Fruit fly (Drosophila melanogaster) ovary, adult (tissue): ENCODE results near the gene Sgs3.

Experiments used
- CG17801 ChIP-seq: fragments of 200-800 bp; optimal IDR thresholded peaks from 2 replicates; lab custom pipeline; 2019; ENCODE audit warnings: missing biosample characterization, mild to moderate bottlenecking, missing genetic modification characterization, moderate library complexity; ENCODE audit not compliant: partially characterized antibody

Gene Sgs3

DNA sequence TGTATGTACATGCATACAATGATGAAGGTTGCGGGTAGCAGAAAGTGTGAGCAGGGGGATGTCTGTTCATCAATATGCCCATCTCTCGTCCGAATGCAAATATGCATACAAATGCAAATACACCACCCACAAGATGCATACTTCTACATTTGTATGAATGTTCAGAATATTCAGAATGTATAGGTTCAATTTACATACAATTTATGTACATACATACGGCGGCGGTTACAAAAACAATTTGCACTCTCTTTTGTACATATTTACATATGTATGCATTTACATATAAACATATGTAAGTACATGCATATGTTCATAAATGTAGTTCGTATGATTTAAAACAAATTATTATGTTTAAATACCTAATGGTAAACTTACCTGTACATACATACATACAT lies 20.1 kb upstream of the Sgs3 start:
- no peak for TF ChIP-seq CG17801 (GFP tag; lab: Kevin White, UChicago)

DNA sequence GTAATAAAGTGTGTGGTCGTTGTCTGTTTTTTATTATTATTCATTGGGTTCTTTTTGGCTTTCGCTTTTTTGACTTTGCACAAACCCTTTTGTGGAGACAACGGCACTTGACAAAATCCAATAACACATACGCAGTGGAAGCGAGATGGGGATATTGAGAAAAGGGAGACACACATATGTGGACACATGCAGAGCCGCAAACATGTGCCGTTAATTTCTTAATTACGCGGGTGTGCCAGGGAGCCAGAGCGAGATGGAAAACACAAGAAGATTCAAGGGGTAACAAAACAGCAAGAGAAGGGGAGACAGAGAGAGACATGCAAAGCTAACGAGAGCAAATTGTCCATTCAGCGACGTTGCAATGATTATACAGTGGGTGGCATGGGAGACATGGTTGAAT lies 19.6 kb upstream of the Sgs3 start:
- no peak for TF ChIP-seq CG17801 (GFP tag; lab: Kevin White, UChicago)

DNA sequence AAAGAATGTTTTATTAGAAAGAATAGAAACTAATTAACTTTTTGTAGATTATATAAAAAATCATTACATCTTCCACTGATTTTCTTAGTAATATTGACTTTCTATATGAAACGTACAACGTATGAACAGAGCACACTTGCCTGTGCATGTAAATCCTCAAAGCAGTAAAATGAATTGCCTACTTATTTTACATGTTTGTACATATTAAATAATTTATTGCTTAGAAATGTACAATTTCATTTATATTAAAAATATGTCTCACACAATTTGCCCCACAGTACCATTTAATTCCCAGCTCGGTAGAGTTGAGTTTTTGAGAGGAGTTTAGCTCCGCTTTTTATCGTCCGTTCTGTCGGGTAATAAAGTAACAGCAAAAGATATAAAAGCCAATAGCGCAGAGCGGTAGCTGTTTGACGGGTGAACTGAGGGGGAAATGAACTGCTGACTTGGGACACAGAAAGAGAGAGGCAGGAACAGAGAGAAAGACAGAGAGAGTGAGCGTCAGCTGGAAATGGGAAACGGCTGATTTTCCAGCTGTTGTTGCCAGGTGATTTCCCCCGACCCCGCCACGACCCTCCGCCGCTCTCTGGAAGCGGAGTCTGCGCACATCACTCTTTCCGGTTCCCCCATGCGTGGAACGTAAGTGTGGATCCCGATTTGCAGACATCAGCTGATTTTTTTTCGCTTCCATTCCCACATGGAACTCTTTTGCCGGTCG lies 18.8 kb upstream of the Sgs3 start:
- peak; percentile 34 for TF ChIP-seq CG17801 (GFP tag; lab: Kevin White, UChicago)

DNA sequence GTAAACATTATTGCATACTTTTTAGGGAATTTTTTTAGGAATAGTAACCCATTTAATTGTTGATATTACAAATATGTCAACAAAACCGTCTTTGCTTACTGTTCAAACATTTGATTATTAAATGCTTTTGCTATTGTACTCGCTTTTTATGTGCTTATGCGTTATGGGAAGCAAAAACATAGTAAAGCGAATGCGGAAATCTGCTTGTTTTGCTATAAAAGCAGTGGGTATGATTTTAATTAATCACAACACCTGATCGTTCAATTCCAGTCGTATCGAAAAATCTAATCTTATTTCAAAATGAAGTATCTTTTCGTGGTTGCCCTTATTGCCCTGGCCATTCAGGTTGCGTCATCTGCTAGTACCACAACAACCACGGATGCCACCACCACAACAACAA lies 3.7 kb upstream of the Sgs3 start, which contains the start of gene CG33500:
Gene CG33500, plus strand, starts transcription at position 301 of the 400 bp plus-strand sequence.
- TF ChIP-seq CG17801 (GFP tag; lab: Kevin White, UChicago) = no peak

DNA sequence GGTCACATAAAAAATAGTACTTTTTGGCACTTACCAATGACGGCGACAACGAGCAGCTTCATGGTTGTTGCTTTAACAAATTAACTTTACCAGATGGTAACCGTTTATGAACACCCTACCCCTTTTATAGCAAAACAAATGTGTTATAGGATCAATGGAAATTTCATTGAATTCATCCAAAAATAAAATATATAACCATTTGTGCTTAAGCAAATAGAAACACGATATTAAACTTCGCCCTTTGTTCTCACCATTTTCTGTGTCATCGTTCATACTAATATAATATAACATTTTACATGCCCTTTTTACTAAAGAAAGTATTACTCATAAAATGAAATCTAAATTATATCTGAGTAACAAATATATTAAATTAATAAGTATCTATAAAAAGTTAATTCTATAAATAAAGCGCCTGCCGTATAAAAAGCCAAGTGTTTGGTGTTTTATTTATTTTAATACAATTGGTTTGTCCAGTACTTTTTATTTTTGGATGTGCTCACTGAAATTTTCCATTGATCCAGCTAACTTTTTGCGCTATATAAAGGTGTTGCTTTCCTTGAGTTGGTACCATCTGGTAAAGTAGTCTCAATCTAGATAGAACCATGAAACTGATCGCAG lies 2.6 kb upstream of the Sgs3 start, which contains the start of the genes Sgs8 and Sgs7:
Gene Sgs8, minus strand, starts transcription at position 101 of the 618 bp plus-strand sequence.
Gene Sgs7, plus strand, starts transcription at position 568 of the 618 bp plus-strand sequence.
- no peak for TF ChIP-seq CG17801 (GFP tag; lab: Kevin White, UChicago)

DNA sequence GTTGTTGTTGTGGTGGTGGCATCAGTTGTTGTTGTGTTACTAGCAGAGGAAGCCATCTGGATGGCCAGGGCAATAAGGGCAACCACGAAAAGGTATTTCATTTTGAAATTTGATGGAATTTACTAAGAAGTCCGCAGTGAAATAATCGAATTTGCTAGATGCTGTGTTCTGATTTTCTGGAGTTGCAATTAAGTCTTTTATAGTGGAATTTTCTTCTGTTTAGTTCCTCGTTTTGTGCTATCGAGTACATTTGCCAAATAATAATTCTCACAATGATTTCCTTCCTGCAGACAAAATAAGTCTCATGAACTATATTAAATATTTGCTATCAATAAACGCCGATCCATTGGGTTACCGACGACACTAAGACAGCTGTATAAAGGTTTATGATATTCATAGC lies 1.5 kb upstream of the Sgs3 start, which contains the start of gene CG33272:
Gene CG33272, minus strand, starts transcription at position 101 of the 400 bp plus-strand sequence.
- no peak for TF ChIP-seq CG17801 (GFP tag; lab: Kevin White, UChicago)

DNA sequence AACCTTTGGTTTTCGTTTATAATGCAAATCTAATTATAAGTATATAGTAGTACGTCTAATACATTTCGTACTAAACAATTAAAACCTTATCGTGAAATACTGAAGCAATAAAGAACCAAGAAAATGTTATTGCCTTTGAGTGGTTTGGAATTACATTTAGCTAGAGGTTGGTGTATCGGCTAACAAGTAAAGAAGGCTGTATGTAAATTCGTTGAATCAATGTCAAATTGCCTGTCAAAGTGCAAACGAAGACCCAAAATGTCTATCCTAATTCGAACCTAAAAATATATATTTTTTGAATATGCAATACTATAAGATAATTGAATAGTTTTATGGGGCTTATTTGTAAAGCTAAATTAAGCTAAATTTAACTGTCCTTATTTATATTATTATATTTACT lies 778 bp upstream of the Sgs3 start:
- no peak for TF ChIP-seq CG17801 (GFP tag; lab: Kevin White, UChicago)

DNA sequence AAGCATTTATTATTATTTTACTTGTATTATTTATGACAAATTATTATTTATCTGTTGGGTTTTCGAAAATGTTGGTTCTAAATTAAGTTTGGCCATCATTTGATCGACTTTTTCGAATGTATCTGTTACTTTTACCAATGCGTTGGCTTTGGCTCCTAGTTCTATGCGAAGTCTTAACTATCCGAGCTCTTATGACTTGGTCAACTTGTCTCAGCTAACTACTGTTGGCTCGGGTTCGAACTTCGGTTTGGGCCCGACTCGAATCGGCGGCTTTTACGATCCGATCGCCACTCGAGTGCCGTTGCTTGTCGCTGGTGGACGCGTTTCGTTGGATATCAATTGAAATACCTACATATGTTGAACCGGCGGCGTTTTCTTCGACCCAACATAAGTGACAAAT lies 1.4 kb downstream of the Sgs3 start, which contains the start of gene CG7512:
Gene CG7512, plus strand, starts transcription at position 301 of the 400 bp plus-strand sequence.
- no peak for TF ChIP-seq CG17801 (GFP tag; lab: Kevin White, UChicago)

DNA sequence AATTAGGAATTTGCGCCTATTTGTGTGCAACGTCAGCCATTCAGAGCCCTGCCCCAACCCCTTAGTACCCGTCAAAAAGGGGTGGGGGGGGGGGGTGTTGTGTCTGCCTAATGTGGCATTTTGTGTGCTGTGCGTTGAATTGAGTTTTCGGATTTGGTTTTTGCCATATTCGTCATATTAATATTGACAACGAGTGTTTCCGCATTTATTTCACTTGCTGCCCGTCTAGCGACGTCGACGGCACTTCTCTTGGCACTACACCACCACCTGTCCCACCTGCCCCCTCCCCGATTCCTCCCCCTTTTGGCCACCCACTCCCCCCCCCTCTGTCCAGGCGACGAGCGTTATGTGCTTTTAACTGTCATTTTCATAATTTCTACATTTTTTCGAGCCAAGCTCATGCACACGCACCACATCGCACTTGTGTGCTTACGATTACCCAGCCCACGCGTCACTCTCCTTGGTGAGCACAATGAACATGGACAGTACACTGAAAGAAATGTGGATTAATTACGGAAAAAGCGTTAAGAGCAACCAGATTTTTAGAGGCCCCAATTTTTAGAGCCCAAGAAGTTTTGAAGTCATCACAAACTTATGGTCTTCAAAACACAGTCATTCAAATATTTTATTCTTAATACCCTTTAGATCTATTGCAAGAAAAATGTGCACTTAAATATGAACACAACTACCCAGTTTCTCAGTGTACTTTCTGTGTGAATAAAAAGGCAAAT lies 3.5 kb downstream of the Sgs3 start:
- no peak for TF ChIP-seq CG17801 (GFP tag; lab: Kevin White, UChicago)

DNA sequence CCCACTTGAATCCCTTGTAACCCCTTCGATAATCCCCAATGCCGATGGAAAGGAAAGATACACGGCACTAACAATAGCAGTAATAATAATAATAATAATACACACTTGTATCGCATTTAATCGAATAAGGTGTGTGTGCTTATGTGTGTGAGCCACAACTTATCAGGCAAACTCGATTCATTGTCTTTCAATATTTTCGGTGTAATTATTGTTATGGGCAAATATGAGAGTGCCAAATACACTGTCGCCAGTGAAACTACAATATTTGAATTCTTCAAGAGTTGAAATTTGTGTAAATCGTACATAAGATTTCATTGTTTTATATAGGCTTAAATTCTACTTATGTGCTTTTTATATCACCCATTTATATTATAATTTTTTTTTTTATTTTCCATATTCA lies 4.2 kb downstream of the Sgs3 start:
- no peak for TF ChIP-seq CG17801 (GFP tag; lab: Kevin White, UChicago)

DNA sequence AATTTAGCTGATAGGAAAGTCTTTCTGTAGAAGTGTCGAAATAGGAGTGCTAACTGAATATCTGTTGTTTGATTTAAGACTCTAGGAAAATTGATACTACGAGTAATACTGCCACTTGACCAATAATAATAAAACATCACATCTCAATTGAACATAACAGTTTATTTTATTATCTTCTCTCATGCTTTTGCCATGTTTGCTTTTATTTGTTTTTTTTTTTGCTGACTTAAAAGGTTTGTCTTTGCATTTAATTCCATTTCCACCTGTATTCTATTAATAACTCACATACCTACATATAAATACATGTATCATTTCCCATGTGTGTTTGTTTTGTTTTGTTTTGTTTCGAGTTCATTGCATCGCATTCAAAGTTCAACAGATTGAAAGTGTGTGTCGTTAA lies 10.6 kb downstream of the Sgs3 start, which contains the start of the genes CG11714 and Fuca:
Gene CG11714, minus strand, starts transcription at position 101 of the 400 bp plus-strand sequence.
Gene Fuca, minus strand, starts transcription at position 101 of the 400 bp plus-strand sequence.
- no peak for TF ChIP-seq CG17801 (GFP tag; lab: Kevin White, UChicago)

DNA sequence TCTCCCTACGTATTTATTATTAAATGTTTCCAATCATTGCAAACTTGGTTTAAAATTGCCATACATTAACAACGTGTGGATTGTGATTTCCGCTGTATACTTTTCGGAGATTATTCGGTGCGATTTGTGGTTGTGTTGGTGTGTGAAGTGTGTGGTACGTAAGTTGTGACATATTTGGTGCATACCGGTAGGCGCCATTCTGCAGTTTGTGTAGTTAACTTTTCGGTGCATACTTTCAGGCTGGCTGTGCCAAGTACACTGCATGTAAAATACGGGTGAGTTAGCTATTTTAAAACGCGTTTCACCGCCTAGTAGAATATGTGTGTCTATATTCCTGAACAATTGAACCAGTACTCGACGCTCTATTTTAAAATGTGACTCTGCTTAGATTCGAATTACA lies 11.3 kb downstream of the Sgs3 start:
- peak; percentile 5 for TF ChIP-seq CG17801 (GFP tag; lab: Kevin White, UChicago)

DNA sequence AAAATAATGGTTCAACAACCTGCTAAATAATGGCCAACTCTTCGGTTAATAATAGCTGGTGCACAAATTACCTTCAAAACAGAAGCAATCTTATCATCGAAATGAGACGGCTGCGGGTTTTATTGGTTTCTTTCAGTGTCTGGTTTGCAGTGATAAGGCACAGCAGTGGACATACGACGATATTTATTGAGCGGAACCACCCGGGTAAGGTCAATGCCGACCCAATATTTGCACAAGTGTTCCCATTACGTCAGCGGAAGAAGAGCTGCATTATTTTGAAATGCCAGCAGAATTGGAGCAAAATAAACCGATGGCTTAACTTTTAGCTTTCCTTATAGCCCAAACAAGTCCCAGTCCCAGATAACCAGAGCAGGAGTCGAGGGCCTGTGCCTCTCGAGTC lies 13.7 kb downstream of the Sgs3 start:
- TF ChIP-seq CG17801 (GFP tag; lab: Kevin White, UChicago) = no peak

DNA sequence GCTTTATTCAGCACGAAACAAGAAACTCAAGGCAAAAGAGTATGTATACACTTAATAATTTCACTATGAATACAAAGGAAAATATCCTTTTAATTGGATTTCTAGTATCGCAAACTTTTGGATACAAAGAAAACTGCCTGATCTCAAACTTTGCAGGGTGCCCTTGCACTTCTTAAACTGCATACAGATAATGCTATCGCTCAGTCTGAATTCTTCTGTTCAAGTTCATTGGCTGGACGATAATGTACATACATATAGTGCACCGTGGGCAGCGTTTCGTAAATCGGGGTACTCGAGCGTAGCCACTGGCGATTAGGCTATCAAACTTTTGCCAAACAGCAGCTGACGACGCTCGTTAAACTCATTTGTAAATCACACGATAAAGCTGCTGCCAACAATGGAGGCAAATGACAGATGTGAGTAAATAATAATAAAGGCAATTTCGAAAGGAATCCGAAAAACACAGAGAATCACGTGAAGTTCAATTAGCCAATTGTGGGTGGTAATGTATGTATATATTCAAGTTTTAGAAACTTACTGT lies 14.7 kb downstream of the Sgs3 start:
- TF ChIP-seq CG17801 (GFP tag; lab: Kevin White, UChicago) = no peak
